Worm (Caenorhabditis elegans): ENCODE data around the gene Y39B6A.27.

The Y39B6A.27 gene

DNA sequence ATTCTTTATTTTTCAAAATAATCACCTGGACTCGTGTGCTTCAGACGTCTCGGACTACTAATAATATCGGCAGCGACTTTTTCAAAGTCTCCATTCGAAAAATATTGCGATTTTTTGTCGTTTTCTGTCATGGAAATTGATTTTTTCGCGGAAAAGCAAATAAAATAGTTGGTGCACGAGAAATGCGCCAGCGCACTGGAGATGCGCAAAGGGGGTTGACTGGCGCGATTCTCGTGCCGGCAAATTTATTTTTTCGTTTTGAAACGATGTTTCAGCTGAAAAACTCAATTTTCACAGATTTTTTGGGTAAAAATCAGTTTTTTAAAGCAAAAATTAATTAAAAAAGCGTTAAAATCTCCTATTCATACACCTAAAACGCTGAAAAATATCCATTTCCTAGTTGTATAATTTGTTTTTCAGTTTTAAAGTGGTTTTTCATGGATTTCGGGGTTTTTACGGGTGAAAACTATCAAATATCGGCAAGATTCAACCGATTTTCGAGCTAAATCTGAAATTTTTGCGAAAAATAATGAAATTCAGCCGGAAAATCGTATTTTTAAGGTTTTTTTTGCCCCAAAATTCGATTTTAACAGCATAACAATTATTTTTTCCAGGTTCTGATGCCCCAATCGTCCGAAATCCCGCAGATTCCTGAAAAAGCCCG, 41.2 kb upstream of the Y39B6A.27 start, which contains the start of the genes reps-1 and Y39B6A.37 (continued):
- peak; percentile 15 for TF ChIP-seq unc-42 (tag; optimal IDR thresholded peaks at IDR 0.05)

DNA sequence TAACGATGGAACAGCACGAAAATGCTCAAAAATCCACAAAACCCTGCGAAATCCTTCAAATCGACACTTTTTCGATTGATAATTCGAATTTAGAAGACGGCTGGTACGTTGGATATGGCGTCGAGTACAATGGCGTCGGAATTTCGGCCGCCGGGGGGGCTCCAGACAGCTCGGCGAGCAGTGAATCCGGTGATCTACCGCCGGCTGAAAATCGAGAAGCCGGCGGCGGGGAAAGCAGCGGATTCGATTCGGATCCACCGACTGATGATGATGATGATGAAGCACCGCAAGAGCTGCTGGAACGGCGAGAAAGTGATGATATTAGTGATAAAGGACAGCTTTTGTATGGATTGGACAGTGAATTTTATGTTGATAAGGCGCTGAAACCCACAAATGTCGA, 40.6 kb upstream of the Y39B6A.27 start:
- no peak for TF ChIP-seq tbx-2 (tag; optimal IDR thresholded peaks at IDR 0.05)
- no peak for TF ChIP-seq madf-2 (tag; optimal IDR thresholded peaks at IDR 0.05)
- TF ChIP-seq ttx-3 (tag; optimal IDR thresholded peaks at IDR 0.05): no peak
- TF ChIP-seq dmd-4 (tag; optimal IDR thresholded peaks at IDR 0.05; ENCODE audit: borderline replicate concordance): no peak
- no peak for TF ChIP-seq pax-1 (tag; optimal IDR thresholded peaks at IDR 0.05)
- TF ChIP-seq rnt-1 (tag; optimal IDR thresholded peaks at IDR 0.05): no peak
- TF ChIP-seq ceh-14 (tag; optimal IDR thresholded peaks at IDR 0.05): no peak
- no peak for TF ChIP-seq che-1 (tag; optimal IDR thresholded peaks at IDR 0.05)
- no peak for TF ChIP-seq zip-5 (tag; optimal IDR thresholded peaks at IDR 0.05)
- TF ChIP-seq sox-2 (GFP tag; IDR thresholded peaks at IDR 0.05): no peak
- TF ChIP-seq ceh-18 (tag; optimal IDR thresholded peaks at IDR 0.05): no peak
- TF ChIP-seq sdc-2 (tag; optimal IDR thresholded peaks at IDR 0.05): no peak
- no peak for TF ChIP-seq tbx-7 (tag; optimal IDR thresholded peaks at IDR 0.05)
- no peak for TF ChIP-seq ceh-19 (GFP tag; optimal IDR thresholded peaks at IDR 0.05)
- no peak for TF ChIP-seq ets-4 (tag; optimal IDR thresholded peaks at IDR 0.05)
- TF ChIP-seq hlh-8 (tag; optimal IDR thresholded peaks at IDR 0.05): no peak

- TF ChIP-seq mec-3 (tag; optimal IDR thresholded peaks at IDR 0.05; ENCODE audit: borderline replicate concordance) (no peak), zip-5 (tag; optimal IDR thresholded peaks at IDR 0.05) (no peak), ama-1 (optimal IDR thresholded peaks at IDR 0.05) (no peak), dmd-4 (tag; optimal IDR thresholded peaks at IDR 0.05; ENCODE audit: borderline replicate concordance) (no peak), hlh-6 (tag; optimal IDR thresholded peaks at IDR 0.05) (no peak), ceh-34 (tag; optimal IDR thresholded peaks at IDR 0.05) (no peak), ceh-48 (tag; optimal IDR thresholded peaks at IDR 0.05) (no peak), pat-9 (tag; optimal IDR thresholded peaks at IDR 0.05) (no peak), C38D4.7 (GFP tag; optimal IDR thresholded peaks at IDR 0.05) (no peak), ceh-6 (GFP tag; optimal IDR thresholded peaks at IDR 0.05) (no peak), ceh-30 (tag; optimal IDR thresholded peaks at IDR 0.05) (no peak), che-1 (tag; optimal IDR thresholded peaks at IDR 0.05) (no peak), ceh-45 (GFP tag; IDR thresholded peaks at IDR 0.05) (no peak), pha-4 (tag; optimal IDR thresholded peaks at IDR 0.05) (no peak), unc-42 (tag; optimal IDR thresholded peaks at IDR 0.05) (no peak), C08G9.2 (tag; optimal IDR thresholded peaks at IDR 0.05) (no peak), ztf-16 (tag; optimal IDR thresholded peaks at IDR 0.05) (no peak), sox-2 (GFP tag; IDR thresholded peaks at IDR 0.05) (no peak)
These were observed 38.5 kb upstream of the Y39B6A.27 start for ce11 chrV:18993017-18993416.

DNA sequence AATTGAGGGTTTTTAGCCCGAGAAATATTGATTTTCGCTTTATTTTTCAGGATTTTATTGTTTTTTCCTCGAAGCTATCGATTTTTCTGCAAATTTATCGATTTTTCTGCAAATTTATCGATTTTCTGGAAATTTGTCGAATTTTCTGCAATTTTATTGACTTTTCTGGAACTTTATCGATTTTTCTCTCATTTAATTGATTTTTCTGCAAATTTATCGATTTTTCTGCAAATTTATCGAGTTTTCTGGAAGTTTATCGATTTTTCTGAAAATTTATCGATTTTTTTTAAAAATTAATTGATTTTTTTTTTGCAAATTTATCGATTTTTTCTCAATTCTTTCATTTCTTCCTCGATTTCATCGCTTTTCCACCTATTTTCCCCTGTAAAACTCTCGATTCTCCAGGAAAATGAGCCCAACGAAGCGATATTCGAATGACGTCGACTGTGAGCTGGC, 38.0 kb upstream of the Y39B6A.27 start, which contains the start of gene gtf-2F2:
TSS of gene gtf-2F2 (plus strand) at position 406 of the 456 bp plus-strand sequence.
- TF ChIP-seq K02D7.2 (tag; optimal IDR thresholded peaks at IDR 0.05) (no peak), ceh-48 (tag; optimal IDR thresholded peaks at IDR 0.05) (peak; percentile 74), unc-42 (tag; optimal IDR thresholded peaks at IDR 0.05) (no peak)

ce11 chrV:18998045-18998444, 33.5 kb upstream of the Y39B6A.27 start, which contains the start of gene tgt-2:
Gene tgt-2, plus strand, starts transcription at chrV:18998345.
- TF ChIP-seq pat-9 (tag; optimal IDR thresholded peaks at IDR 0.05): no peak
- no peak for TF ChIP-seq pag-3 (tag; optimal IDR thresholded peaks at IDR 0.05; ENCODE audit: borderline replicate concordance)
- TF ChIP-seq sox-4 (tag; optimal IDR thresholded peaks at IDR 0.05): no peak
- TF ChIP-seq elt-4 (tag; optimal IDR thresholded peaks at IDR 0.05): no peak
- TF ChIP-seq ceh-22 (tag; optimal IDR thresholded peaks at IDR 0.05): no peak
- TF ChIP-seq hlh-6 (tag; optimal IDR thresholded peaks at IDR 0.05): no peak
- TF ChIP-seq lim-6 (tag; optimal IDR thresholded peaks at IDR 0.05): no peak
- TF ChIP-seq ztf-16 (tag; optimal IDR thresholded peaks at IDR 0.05): no peak
- no peak for TF ChIP-seq lin-11 (tag; optimal IDR thresholded peaks at IDR 0.05)
- TF ChIP-seq K02D7.2 (tag; optimal IDR thresholded peaks at IDR 0.05): no peak
- TF ChIP-seq hlh-30 (tag; optimal IDR thresholded peaks at IDR 0.05; ENCODE audit: insufficient read depth): no peak
- TF ChIP-seq C08G9.2 (tag; optimal IDR thresholded peaks at IDR 0.05): no peak
- no peak for TF ChIP-seq dmd-4 (tag; optimal IDR thresholded peaks at IDR 0.05; ENCODE audit: borderline replicate concordance)
- no peak for TF ChIP-seq madf-2 (tag; optimal IDR thresholded peaks at IDR 0.05)
- TF ChIP-seq ceh-19 (GFP tag; optimal IDR thresholded peaks at IDR 0.05): no peak
- TF ChIP-seq dve-1 (tag; optimal IDR thresholded peaks at IDR 0.05): no peak
- TF ChIP-seq tbx-7 (tag; optimal IDR thresholded peaks at IDR 0.05): no peak
- no peak for TF ChIP-seq fkh-6 (tag; optimal IDR thresholded peaks at IDR 0.05)

Data from whole organism, late embryonic.